Worm (Caenorhabditis elegans): ENCODE results near the gene lin-18.

The lin-18 gene

ce11 chrX:3932694-3933093, 25.7 kb upstream of the lin-18 start:
- peak in 1 of 2 experiments; percentile 23 for TF ChIP-seq unc-62 (GFP tag; optimal IDR thresholded peaks at IDR 0.05 in 1 of 2)
- no peak for TF ChIP-seq unc-62 (tag; optimal IDR thresholded peaks at IDR 0.05)
- TF ChIP-seq D1046.2 (GFP tag; IDR thresholded peaks at IDR 0.05), result no peak

- TF ChIP-seq sdz-12 (GFP tag; optimal IDR thresholded peaks at IDR 0.05) (no peak), set-16 (GFP tag; IDR thresholded peaks at IDR 0.05) (no peak), daf-12 (tag; optimal IDR thresholded peaks at IDR 0.05) (no peak)
Observed at ce11 chrX:3937483-3937882, 20.9 kb upstream of the lin-18 start.

DNA sequence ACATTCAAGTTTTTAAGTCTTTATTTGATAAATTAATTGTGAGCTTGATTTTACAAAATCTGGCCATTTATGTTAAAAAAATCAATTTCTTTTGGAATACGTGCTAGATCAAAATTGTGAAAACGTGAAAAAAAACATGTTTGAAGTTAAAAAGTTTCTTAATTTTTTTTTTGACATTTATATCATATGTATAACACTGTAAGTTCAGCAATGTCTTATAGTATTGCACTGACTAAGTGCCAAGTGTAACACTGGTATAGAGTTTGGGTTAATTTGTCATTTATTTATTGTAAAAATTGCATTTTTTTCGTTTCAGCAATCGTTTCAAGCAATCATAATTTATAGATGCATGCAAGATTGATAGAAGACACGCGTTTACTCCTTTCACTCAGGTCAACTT, 20.5 kb upstream of the lin-18 start:
- TF ChIP-seq aha-1 (tag) (peak; percentile 96), Y75B8A.6 (GFP tag; IDR thresholded peaks at IDR 0.05) (no peak), pha-4 (GFP tag; IDR thresholded peaks at IDR 0.05) (no peak), pha-4 (tag; optimal IDR thresholded peaks at IDR 0.05) (no peak)

DNA sequence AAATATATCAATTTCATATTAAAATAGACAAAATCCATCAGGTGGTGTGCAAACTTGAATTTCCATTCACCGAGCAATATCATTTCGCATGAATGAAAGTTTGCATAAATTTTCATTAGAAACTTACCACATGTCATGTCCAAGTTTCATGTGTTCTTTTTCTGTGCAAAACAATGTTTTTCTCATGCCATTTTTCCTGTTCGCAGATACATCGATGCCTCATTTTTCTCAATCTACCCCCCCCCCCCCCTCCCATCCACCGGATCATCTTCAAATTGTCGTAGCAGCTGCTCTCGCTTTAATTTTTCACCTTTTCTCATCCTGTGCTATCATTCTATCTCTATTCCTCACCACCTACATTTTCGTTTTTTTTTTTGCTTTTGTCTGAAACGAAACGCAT, 19.4 kb upstream of the lin-18 start, which contains the start of gene T19D2.3:
Gene T19D2.3, plus strand, starts transcription at position 301 of the 400 bp plus-strand sequence.
- TF ChIP-seq ztf-11 (tag; optimal IDR thresholded peaks at IDR 0.05) (no peak), unc-62 (GFP tag; optimal IDR thresholded peaks at IDR 0.05 in 1 of 2) (no peak), unc-62 (tag; optimal IDR thresholded peaks at IDR 0.05) (no peak), jun-1 (tag; optimal IDR thresholded peaks at IDR 0.05) (no peak), pha-4 (GFP tag; IDR thresholded peaks at IDR 0.05) (no peak), pha-4 (tag; optimal IDR thresholded peaks at IDR 0.05) (no peak), dmd-6 (GFP tag; IDR thresholded peaks at IDR 0.05) (no peak), hlh-30 (tag; optimal IDR thresholded peaks at IDR 0.05; ENCODE audit: insufficient read depth) (no peak), T20F7.1 (GFP tag; optimal IDR thresholded peaks at IDR 0.05) (no peak), ceh-62 (tag; optimal IDR thresholded peaks at IDR 0.05) (no peak)

ce11 chrX:3942267-3942666, 16.1 kb upstream of the lin-18 start, which contains the start of gene T19D2.13:
Gene T19D2.13 (minus strand): TSS chrX:3942367.
- 0 out of 2 replicates have a peak, but pooled peaks have one; percentile 26 for TF ChIP-seq D1046.2 (GFP tag; IDR thresholded peaks at IDR 0.05)
- no peak for TF ChIP-seq Y48G9A.11 (GFP tag; IDR thresholded peaks at IDR 0.05)
- peak in 1 of 2 experiments; percentile 82 for TF ChIP-seq unc-62 (GFP tag; optimal IDR thresholded peaks at IDR 0.05 in 1 of 2)
- TF ChIP-seq unc-62 (tag; optimal IDR thresholded peaks at IDR 0.05), result no peak

DNA sequence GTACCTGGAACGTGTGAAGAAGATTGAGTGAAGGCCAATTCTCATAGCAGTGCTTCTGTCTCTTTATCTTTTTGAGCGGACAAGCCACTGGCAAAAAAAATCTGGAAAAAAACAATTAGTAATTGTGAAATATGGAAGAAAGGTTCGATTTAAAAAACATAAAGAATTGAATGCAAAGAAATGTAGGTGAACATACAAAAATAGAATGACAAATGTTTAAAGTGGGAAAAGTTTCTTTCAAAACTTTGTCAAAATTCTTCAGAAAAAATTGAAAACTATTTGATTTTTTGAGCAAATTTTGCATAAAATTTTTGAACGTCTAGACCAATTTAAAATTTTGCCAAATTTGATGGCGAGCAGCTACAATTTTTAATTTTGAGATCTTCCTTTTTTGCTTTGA, 15.1 kb upstream of the lin-18 start, which contains the start of gene ptp-4A2:
Gene ptp-4A2, minus strand, starts transcription at position 101 of the 400 bp plus-strand sequence.
- no peak for TF ChIP-seq pqm-1 (tag; optimal IDR thresholded peaks at IDR 0.05)
- no peak for TF ChIP-seq aha-1 (tag)

DNA sequence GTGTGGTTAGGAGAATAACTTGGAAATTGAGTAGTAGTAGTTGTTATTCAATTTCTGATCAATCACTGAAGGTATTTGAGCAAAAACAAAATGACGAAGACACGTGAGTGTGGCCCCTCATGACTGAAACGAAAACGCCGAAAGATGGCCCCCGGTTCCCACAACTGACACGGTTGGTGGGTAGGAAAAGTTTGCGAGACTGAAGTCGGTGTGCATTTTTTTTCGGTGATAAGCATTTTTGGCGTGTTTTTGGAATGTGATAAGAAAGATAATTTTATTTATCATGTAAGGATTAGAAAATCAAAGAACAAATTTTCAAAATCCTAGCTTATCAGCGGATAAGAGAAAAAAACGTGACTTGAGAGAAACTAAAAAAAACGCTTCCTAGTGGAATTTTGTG, 14.3 kb upstream of the lin-18 start:
- no peak for TF ChIP-seq duxl-1 (tag; optimal IDR thresholded peaks at IDR 0.05; ENCODE audit: poor library complexity)
- peak; percentile 72 for TF ChIP-seq dmd-6 (GFP tag; IDR thresholded peaks at IDR 0.05)
- TF ChIP-seq aha-1 (tag), result peak; percentile 64
- peak in 1 of 2 experiments; percentile 22 for TF ChIP-seq unc-62 (GFP tag; optimal IDR thresholded peaks at IDR 0.05 in 1 of 2)
- no peak for TF ChIP-seq unc-62 (tag; optimal IDR thresholded peaks at IDR 0.05)
- TF ChIP-seq daf-16 (GFP tag; optimal IDR thresholded peaks at IDR 0.05), result no peak
- peak; percentile 69 for TF ChIP-seq daf-16 (tag; optimal IDR thresholded peaks at IDR 0.05)
- TF ChIP-seq pqm-1 (tag; optimal IDR thresholded peaks at IDR 0.05), result peak; percentile 25
- TF ChIP-seq mes-2 (tag; optimal IDR thresholded peaks at IDR 0.05; ENCODE audit: poor library complexity, severe bottlenecking), result no peak
- TF ChIP-seq tag-97 (GFP tag; IDR thresholded peaks at IDR 0.05), result no peak
- no peak for TF ChIP-seq Y5F2A.4 (GFP tag; optimal IDR thresholded peaks at IDR 0.05)
- TF ChIP-seq dve-1 (tag; optimal IDR thresholded peaks at IDR 0.05; ENCODE audit: insufficient read depth), result peak; percentile 54
- TF ChIP-seq egl-27 (tag; optimal IDR thresholded peaks at IDR 0.05), result no peak
- TF ChIP-seq hlh-30 (tag; optimal IDR thresholded peaks at IDR 0.05; ENCODE audit: insufficient read depth), result peak; percentile 72
- TF ChIP-seq hlh-11 (tag; optimal IDR thresholded peaks at IDR 0.05), result peak; percentile 70
- peak in 1 of 2 experiments; percentile 16 for TF ChIP-seq hif-1 (tag; optimal IDR thresholded peaks at IDR 0.05)
